Worm (Caenorhabditis elegans) whole organism, late embryonic: ENCODE results near the gene C35D10.8.

ENCODE experiments used
- C08G9.2 ChIP-seq: sonication (generic microtip); optimal IDR thresholded peaks from 2 replicates; lab custom pipeline; 2016; ENCODE audit warnings: mild to moderate bottlenecking, missing genetic modification characterization, moderate library complexity, missing compliant biosample characterization
- C38D4.7 ChIP-seq: fragments of 200-800 bp; sonication (Bioruptor generic); optimal IDR thresholded peaks from 2 replicates; lab custom pipeline; 2018; ENCODE audit warnings: mild to moderate bottlenecking, missing genetic modification characterization, moderate library complexity, missing compliant biosample characterization
- K09A11.1 ChIP-seq: sonication (generic microtip); optimal IDR thresholded peaks from 2 replicates; lab custom pipeline; 2017; ENCODE audit warnings: antibody characterized with exemption, mild to moderate bottlenecking, missing genetic modification characterization, missing compliant biosample characterization; ENCODE audit not compliant: insufficient read depth
- T23F11.4 ChIP-seq: fragments of 200-800 bp; sonication (Bioruptor generic); optimal IDR thresholded peaks from 2 replicates; lab custom pipeline; 2018; ENCODE audit warnings: mild to moderate bottlenecking, missing genetic modification characterization, missing compliant biosample characterization
- ahr-1 ChIP-seq: sonication (generic microtip); optimal IDR thresholded peaks from 2 replicates; lab custom pipeline; 2016; ENCODE audit warnings: missing genetic modification characterization, missing compliant biosample characterization
- ama-1 ChIP-seq: fragments of 150-350 bp; optimal IDR thresholded peaks from 2 replicates; lab custom pipeline; 2014
- ceh-14 ChIP-seq: sonication (generic microtip); optimal IDR thresholded peaks from 2 replicates; lab custom pipeline; 2016; ENCODE audit warnings: missing genotype, missing genetic modification characterization, missing compliant biosample characterization
- ceh-2 ChIP-seq: sonication (generic microtip); optimal IDR thresholded peaks from 2 replicates; lab custom pipeline; 2016; ENCODE audit warnings: missing genotype, missing genetic modification characterization, missing compliant biosample characterization
- ceh-22 ChIP-seq: sonication (generic microtip); optimal IDR thresholded peaks from 2 replicates; lab custom pipeline; 2017; ENCODE audit warnings: missing biosample characterization, missing genetic modification characterization
- ceh-30 ChIP-seq: fragments of 150-350 bp; optimal IDR thresholded peaks from 2 replicates; lab custom pipeline; 2014; ENCODE audit warnings: missing biosample characterization, missing genetic modification characterization
- ceh-31 ChIP-seq: sonication (generic microtip); optimal IDR thresholded peaks from 2 replicates; lab custom pipeline; 2016; ENCODE audit warnings: missing genetic modification characterization, missing compliant biosample characterization
- ceh-34 ChIP-seq: sonication (generic microtip); optimal IDR thresholded peaks from 2 replicates; lab custom pipeline; 2016; ENCODE audit warnings: mild to moderate bottlenecking, missing genetic modification characterization, missing compliant biosample characterization
- ceh-45 ChIP-seq: fragments of 200-800 bp; sonication (Bioruptor generic); IDR thresholded peaks from 2 replicates; pipeline ENCODE4 v1.3.6; 2022; ENCODE audit warnings: missing genetic modification reagents, missing genetic modification characterization, missing compliant biosample characterization
- ceh-6 ChIP-seq: fragments of 200-800 bp; sonication (Bioruptor generic); optimal IDR thresholded peaks from 2 replicates; lab custom pipeline; 2018; ENCODE audit warnings: mild to moderate bottlenecking, missing genetic modification characterization, missing compliant biosample characterization
- ceh-9 ChIP-seq: sonication (generic microtip); optimal IDR thresholded peaks from 2 replicates; lab custom pipeline; 2016; ENCODE audit warnings: mild to moderate bottlenecking, missing genetic modification characterization, inconsistent platforms, missing compliant biosample characterization
- che-1 ChIP-seq: sonication (generic microtip); optimal IDR thresholded peaks from 2 replicates; lab custom pipeline; 2016; ENCODE audit warnings: mild to moderate bottlenecking, missing genetic modification characterization, missing compliant biosample characterization
- dmd-4 ChIP-seq: sonication (generic microtip); optimal IDR thresholded peaks from 2 replicates; lab custom pipeline; 2016; ENCODE audit warnings: borderline replicate concordance, missing genetic modification characterization, missing compliant biosample characterization
- dve-1 ChIP-seq: sonication (generic microtip); optimal IDR thresholded peaks from 2 replicates; lab custom pipeline; 2017; ENCODE audit warnings: antibody characterized with exemption, mild to moderate bottlenecking, missing genetic modification characterization, missing compliant biosample characterization
- elt-2 ChIP-seq: sonication (generic microtip); optimal IDR thresholded peaks from 2 replicates; lab custom pipeline; 2016; ENCODE audit warnings: missing genetic modification reagents, missing genetic modification characterization, missing compliant biosample characterization
- fax-1 ChIP-seq: sonication (generic microtip); optimal IDR thresholded peaks from 2 replicates; lab custom pipeline; 2016; ENCODE audit warnings: missing genotype, missing genetic modification characterization, missing compliant biosample characterization
- fkh-6 ChIP-seq: sonication (generic microtip); optimal IDR thresholded peaks from 2 replicates; lab custom pipeline; 2016; ENCODE audit warnings: missing genetic modification characterization, missing compliant biosample characterization
- hlh-8 ChIP-seq: sonication (generic microtip); optimal IDR thresholded peaks from 2 replicates; lab custom pipeline; 2016; ENCODE audit warnings: missing genotype, missing genetic modification characterization, missing compliant biosample characterization
- lin-11 ChIP-seq: fragments of 200-800 bp; sonication (Bioruptor generic); optimal IDR thresholded peaks from 2 replicates; lab custom pipeline; 2018; ENCODE audit warnings: mild to moderate bottlenecking, missing genetic modification characterization, missing compliant biosample characterization
- madf-2 ChIP-seq: sonication (generic microtip); optimal IDR thresholded peaks from 2 replicates; lab custom pipeline; 2017; ENCODE audit warnings: missing genetic modification characterization, missing compliant biosample characterization
- mec-3 ChIP-seq: sonication (generic microtip); optimal IDR thresholded peaks from 2 replicates; lab custom pipeline; 2016; ENCODE audit warnings: borderline replicate concordance, missing genetic modification characterization, missing compliant biosample characterization
- nhr-11 ChIP-seq: fragments of 150-350 bp; optimal IDR thresholded peaks from 2 replicates; lab custom pipeline; 2014; ENCODE audit warnings: missing biosample characterization, missing genetic modification characterization
- pag-3 ChIP-seq: sonication (generic microtip); optimal IDR thresholded peaks from 2 replicates; lab custom pipeline; 2016; ENCODE audit warnings: missing compliant biosample characterization, missing genetic modification characterization, borderline replicate concordance
- pha-4 ChIP-seq: fragments of 150-350 bp; optimal IDR thresholded peaks from 2 replicates; lab custom pipeline; 2018; ENCODE audit warnings: missing biosample characterization, missing genetic modification reagents, missing genetic modification characterization
- pqm-1 ChIP-seq: sonication (generic microtip); optimal IDR thresholded peaks from 2 replicates; lab custom pipeline; 2016; ENCODE audit warnings: missing genetic modification characterization, missing compliant biosample characterization
- ref-2 ChIP-seq: sonication (generic microtip); optimal IDR thresholded peaks from 2 replicates; lab custom pipeline; 2016; ENCODE audit warnings: missing genetic modification characterization, missing compliant biosample characterization
- sox-2 ChIP-seq: fragments of 200-800 bp; sonication (Bioruptor generic); IDR thresholded peaks from 2 replicates; pipeline ENCODE4 v1.3.6; 2022; ENCODE audit warnings: missing genetic modification reagents, missing genetic modification characterization, missing compliant biosample characterization
- sox-4 ChIP-seq: sonication (generic microtip); optimal IDR thresholded peaks from 2 replicates; lab custom pipeline; 2017; ENCODE audit warnings: mild to moderate bottlenecking, missing genetic modification characterization, inconsistent platforms, missing compliant biosample characterization
- unc-42 ChIP-seq: sonication (generic microtip); optimal IDR thresholded peaks from 2 replicates; lab custom pipeline; 2016; ENCODE audit warnings: missing genotype, missing genetic modification characterization, missing compliant biosample characterization
- unc-55 ChIP-seq: sonication (generic microtip); optimal IDR thresholded peaks from 2 replicates; lab custom pipeline; 2017; ENCODE audit warnings: missing biosample characterization, missing genetic modification reagents, missing genetic modification characterization
- unc-86 ChIP-seq: sonication (generic microtip); optimal IDR thresholded peaks from 2 replicates; lab custom pipeline; 2016; ENCODE audit warnings: missing genetic modification characterization, missing compliant biosample characterization
- zip-5 ChIP-seq: sonication (generic microtip); optimal IDR thresholded peaks from 2 replicates; lab custom pipeline; 2016; ENCODE audit warnings: missing genetic modification characterization, missing compliant biosample characterization

C35D10.8 gene

DNA sequence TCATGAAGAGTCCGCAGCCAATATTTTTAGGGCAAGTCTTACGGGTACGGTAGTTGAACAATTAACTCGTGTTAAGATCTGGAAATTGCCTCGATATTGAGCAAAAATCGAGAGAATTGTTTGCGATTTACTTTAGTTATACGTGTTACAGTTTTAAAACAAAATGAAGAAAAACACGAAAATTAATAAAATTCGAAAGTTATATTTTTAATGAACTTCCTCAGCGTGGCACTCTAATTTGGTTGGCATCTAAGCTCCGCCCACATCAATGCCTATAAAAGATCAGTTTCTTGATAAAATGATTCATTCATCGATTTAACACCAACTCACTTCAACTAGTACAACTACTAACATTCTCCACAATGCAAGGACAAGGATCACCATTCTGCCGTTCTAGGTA, 15.5 kb downstream of the C35D10.8 start, which contains the start of gene gipc-1:
Gene gipc-1 (plus strand): TSS at position 301 of the 400 bp plus-strand sequence.
- TF ChIP-seq ceh-6 (GFP tag; lab: Kevin White, UChicago) (no peak), ceh-45 (GFP tag; lab: Robert Waterston, UW) (no peak), unc-86 (tag; lab: Kevin White, UChicago) (no peak), ahr-1 (tag; lab: Kevin White, UChicago) (no peak)

DNA sequence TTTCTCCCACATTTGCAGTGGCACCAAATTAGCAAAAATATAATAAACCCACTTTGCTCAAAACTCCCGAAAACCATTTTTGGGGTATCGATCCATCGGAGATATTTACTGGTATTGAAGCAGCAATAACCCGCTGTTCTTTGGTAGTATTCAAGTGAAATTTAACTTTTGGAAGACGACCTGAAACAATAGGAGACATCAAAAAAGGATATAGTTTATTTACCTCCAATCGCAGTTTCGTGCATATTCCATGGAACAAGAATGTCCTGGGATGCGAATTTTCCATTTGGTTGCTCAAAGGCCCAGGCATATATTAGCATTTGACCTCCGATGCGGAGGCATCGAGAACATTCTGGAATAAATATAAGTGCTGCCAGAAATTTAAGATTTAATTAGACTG, 18.4 kb downstream of the C35D10.8 start:
- TF ChIP-seq mec-3 (tag; lab: Kevin White, UChicago) = no peak
- no peak for TF ChIP-seq sox-4 (tag; lab: Kevin White, UChicago)
- TF ChIP-seq pag-3 (tag; lab: Kevin White, UChicago) = no peak
- no peak for TF ChIP-seq unc-42
- TF ChIP-seq dmd-4 (tag; lab: Kevin White, UChicago) = no peak
- TF ChIP-seq T23F11.4 = no peak
- TF ChIP-seq dve-1 = no peak
- TF ChIP-seq K09A11.1 (tag; lab: Kevin White, UChicago) = no peak
- TF ChIP-seq ceh-2 = no peak
- no peak for TF ChIP-seq madf-2 (tag; lab: Kevin White, UChicago)
- TF ChIP-seq ceh-14 (tag; lab: Kevin White, UChicago) = no peak
- no peak for TF ChIP-seq che-1
- no peak for TF ChIP-seq ama-1 (lab: Kevin White, UChicago)
- no peak for TF ChIP-seq ceh-6 (GFP tag; lab: Kevin White, UChicago)
- no peak for TF ChIP-seq pha-4 (tag; lab: Kevin White, UChicago)
- TF ChIP-seq ref-2 (tag; lab: Kevin White, UChicago) = no peak
- no peak for TF ChIP-seq fkh-6
- TF ChIP-seq zip-5 (tag; lab: Kevin White, UChicago) = no peak
- TF ChIP-seq unc-55 (GFP tag; lab: Kevin White, UChicago) = no peak
- TF ChIP-seq, all 69 proteins: peak for 0

DNA sequence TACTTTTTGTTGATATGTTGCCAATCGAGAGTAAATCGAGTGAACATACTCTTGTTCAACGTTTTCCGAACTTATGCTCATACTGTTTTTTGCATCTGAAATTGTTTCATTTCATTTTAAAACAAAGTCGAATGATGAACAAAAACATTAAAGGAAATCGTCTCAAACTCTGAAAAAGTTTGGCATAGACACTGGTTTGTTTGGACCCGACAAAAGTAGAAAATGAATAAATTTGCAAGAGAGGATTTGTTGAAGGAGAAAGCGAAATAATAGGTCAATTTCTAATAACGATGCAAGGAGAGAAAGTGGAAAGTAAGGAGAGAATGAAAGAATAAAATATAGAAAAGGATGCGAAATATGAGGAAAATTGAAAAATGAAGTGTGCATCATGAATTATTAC, 19.7 kb downstream of the C35D10.8 start, which contains the start of gene C35D10.12:
Gene C35D10.12 (minus strand): TSS at position 101 of the 400 bp plus-strand sequence.
- TF ChIP-seq sox-2 (GFP tag; lab: Robert Waterston, UW) = no peak
- TF ChIP-seq mec-3 (tag; lab: Kevin White, UChicago) = no peak
- no peak for TF ChIP-seq nhr-11 (tag; lab: Kevin White, UChicago)
- no peak for TF ChIP-seq pha-4 (tag; lab: Kevin White, UChicago)
- no peak for TF ChIP-seq unc-55 (GFP tag; lab: Kevin White, UChicago)
- TF ChIP-seq lin-11 (tag; lab: Kevin White, UChicago) = no peak
- TF ChIP-seq C08G9.2 = no peak
- TF ChIP-seq C38D4.7 (GFP tag; lab: Kevin White, UChicago) = no peak
- TF ChIP-seq ceh-34 (tag; lab: Kevin White, UChicago) = no peak
- TF ChIP-seq ceh-9 (tag; lab: Kevin White, UChicago) = no peak
- TF ChIP-seq T23F11.4 = no peak
- no peak for TF ChIP-seq elt-2 (tag; lab: Kevin White, UChicago)
- no peak for TF ChIP-seq ceh-14 (tag; lab: Kevin White, UChicago)
- TF ChIP-seq fax-1 (tag; lab: Kevin White, UChicago) = no peak
- no peak for TF ChIP-seq zip-5 (tag; lab: Kevin White, UChicago)
- TF ChIP-seq ceh-22 (tag; lab: Kevin White, UChicago) = no peak
- no peak for TF ChIP-seq hlh-8 (tag; lab: Kevin White, UChicago)

DNA sequence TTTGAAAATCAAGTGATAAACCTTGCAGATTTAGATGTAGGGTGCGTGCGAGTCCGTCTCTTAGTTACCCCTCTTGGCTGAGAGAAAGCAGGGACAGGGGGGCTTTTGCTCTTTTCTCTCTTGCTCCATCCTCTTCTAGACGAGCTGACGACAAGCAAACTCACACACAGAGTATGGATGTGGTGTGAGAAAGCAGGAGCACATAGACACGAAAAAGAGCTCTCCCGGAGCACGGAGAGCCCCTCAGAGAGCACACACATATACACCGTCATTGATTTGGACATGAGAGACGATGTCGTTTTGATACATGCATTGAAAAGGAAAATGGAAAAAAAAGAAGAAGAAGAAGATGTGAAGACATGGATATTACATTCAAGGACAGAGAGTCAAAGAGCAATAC, 20.6 kb downstream of the C35D10.8 start:
- TF ChIP-seq ceh-31 (peak; percentile 24), sox-2 (GFP tag; lab: Robert Waterston, UW) (no peak), ahr-1 (tag; lab: Kevin White, UChicago) (no peak), pqm-1 (tag; lab: Kevin White, UChicago) (no peak), ref-2 (tag; lab: Kevin White, UChicago) (no peak), ceh-30 (no peak), ceh-14 (tag; lab: Kevin White, UChicago) (no peak), madf-2 (tag; lab: Kevin White, UChicago) (no peak)
- TF ChIP-seq, all 69 proteins: peak for 1
